Fruit fly (Drosophila melanogaster) whole organism, embryonic: ENCODE results near the gene nan.

Experiments
- CG10543 ChIP-seq: fragments of 200-800 bp; sonication (Bioruptor generic); optimal IDR thresholded peaks from 3 replicates; lab custom pipeline; 2017; ENCODE audit warnings: missing biosample characterization, mild to moderate bottlenecking, missing genetic modification characterization, moderate library complexity
- CG10959 ChIP-seq: fragments of 200-800 bp; sonication (Bioruptor generic); IDR thresholded peaks from 2 replicates; pipeline ENCODE4 v1.3.6; 2022; ENCODE audit warnings: missing biosample characterization, missing genetic modification characterization
- CG11456 ChIP-seq: fragments of 200-800 bp; sonication (Bioruptor generic); IDR thresholded peaks from 3 replicates; pipeline ENCODE4 v1.3.6; 2022; ENCODE audit warnings: missing biosample characterization, missing genetic modification characterization
- CG13296 ChIP-seq: fragments of 200-800 bp; sonication (Bioruptor generic); optimal IDR thresholded peaks from 3 replicates; lab custom pipeline; 2018; ENCODE audit warnings: missing biosample characterization, mild to moderate bottlenecking, missing genetic modification characterization
- CG13424 ChIP-seq: fragments of 200-800 bp; sonication (Bioruptor generic); optimal IDR thresholded peaks from 2 replicates; lab custom pipeline; 2019; ENCODE audit warnings: missing biosample characterization, mild to moderate bottlenecking, missing genetic modification characterization, moderate library complexity
- CG14667 ChIP-seq: fragments of 200-800 bp; sonication (Bioruptor generic); IDR thresholded peaks from 2 replicates; pipeline ENCODE4 v1.3.6; 2022; ENCODE audit warnings: missing biosample characterization, missing genetic modification characterization
- CG14860 ChIP-seq: fragments of 200-800 bp; sonication (Bioruptor generic); IDR thresholded peaks from 3 replicates; pipeline ENCODE4 v1.3.6; 2022; ENCODE audit warnings: missing biosample characterization, missing genetic modification characterization; ENCODE audit not compliant: partially characterized antibody
- CG17568 ChIP-seq: fragments of 200-800 bp; sonication (Bioruptor generic); optimal IDR thresholded peaks from 2 replicates; lab custom pipeline; 2018; ENCODE audit warnings: missing biosample characterization, mild to moderate bottlenecking, missing genetic modification characterization, moderate library complexity
- CG1832 ChIP-seq: fragments of 200-800 bp; sonication (Bioruptor generic); optimal IDR thresholded peaks from 2 replicates; lab custom pipeline; 2017; ENCODE audit warnings: missing biosample characterization, mild to moderate bottlenecking, missing genetic modification characterization, inconsistent platforms
- CG2712 ChIP-seq: fragments of 200-800 bp; optimal IDR thresholded peaks from 3 replicates; lab custom pipeline; 2019; ENCODE audit warnings: missing biosample characterization, mild to moderate bottlenecking, missing genetic modification characterization, moderate library complexity
- CG2875 ChIP-seq: fragments of 200-800 bp; sonication (Bioruptor generic); optimal IDR thresholded peaks from 2 replicates; lab custom pipeline; 2017; ENCODE audit warnings: missing biosample characterization, mild to moderate bottlenecking, missing genetic modification characterization, missing genetic modification reagents
- CG32532 ChIP-seq: fragments of 200-800 bp; sonication (Bioruptor generic); IDR thresholded peaks from 2 replicates; pipeline ENCODE4 v1.3.6; 2022; ENCODE audit warnings: missing biosample characterization, missing genetic modification characterization
- CG34376 ChIP-seq: fragments of 200-800 bp; sonication (Bioruptor generic); optimal IDR thresholded peaks from 2 replicates; lab custom pipeline; 2018; ENCODE audit warnings: missing biosample characterization, mild to moderate bottlenecking, missing genetic modification characterization
- CG5245 ChIP-seq: fragments of 200-800 bp; sonication (Bioruptor generic); optimal IDR thresholded peaks from 3 replicates; lab custom pipeline; 2016; ENCODE audit warnings: missing biosample characterization, missing genetic modification characterization
- CG6254 ChIP-seq: fragments of 200-800 bp; sonication (Bioruptor generic); optimal IDR thresholded peaks from 3 replicates; lab custom pipeline; 2017; ENCODE audit warnings: mild to moderate bottlenecking, missing biosample characterization, missing genetic modification reagents, missing genetic modification characterization
- CG6272 ChIP-seq: fragments of 200-800 bp; sonication (Bioruptor generic); IDR thresholded peaks from 2 replicates; pipeline ENCODE4 v1.3.6; 2022; ENCODE audit warnings: missing biosample characterization, missing genetic modification characterization
- CG6689 ChIP-seq: fragments of 200-800 bp; sonication (Bioruptor generic); IDR thresholded peaks from 2 replicates; pipeline ENCODE4 v1.3.6; 2022; ENCODE audit warnings: missing biosample characterization, missing genetic modification characterization
- CG7271 ChIP-seq: fragments of 200-800 bp; sonication (Bioruptor generic); optimal IDR thresholded peaks from 2 replicates; lab custom pipeline; 2018; ENCODE audit warnings: missing biosample characterization, mild to moderate bottlenecking, missing genetic modification characterization, moderate library complexity
- CG8281 ChIP-seq: fragments of 200-800 bp; sonication (Bioruptor generic); optimal IDR thresholded peaks from 2 replicates; lab custom pipeline; 2018; ENCODE audit warnings: missing biosample characterization, mild to moderate bottlenecking, missing genetic modification characterization, moderate library complexity
- CG9609 ChIP-seq: fragments of 200-800 bp; sonication (Bioruptor generic); optimal IDR thresholded peaks from 3 replicates; lab custom pipeline; 2016; ENCODE audit warnings: missing biosample characterization, missing genetic modification characterization
- CTCF ChIP-seq: fragments of 200-800 bp; sonication (Bioruptor generic); optimal IDR thresholded peaks from 2 replicates; lab custom pipeline; 2017; ENCODE audit warnings: missing biosample characterization, mild to moderate bottlenecking, missing genetic modification characterization, moderate library complexity
- Chrac-16 ChIP-seq: fragments of 200-800 bp; sonication (Bioruptor generic); optimal IDR thresholded peaks from 3 replicates; lab custom pipeline; 2016; ENCODE audit warnings: missing biosample characterization, missing genetic modification characterization
- Drgx ChIP-seq: fragments of 200-800 bp; sonication (Bioruptor generic); IDR thresholded peaks from 2 replicates; pipeline ENCODE4 v1.3.6; 2022; ENCODE audit warnings: missing biosample characterization, missing genetic modification characterization
- Ets65A ChIP-seq: fragments of 200-800 bp; sonication (Bioruptor generic); peaks from one replicate; lab custom pipeline; 2016; ENCODE audit warnings: missing biosample characterization, missing genetic modification characterization
- Hey ChIP-seq: fragments of 200-800 bp; sonication (Bioruptor generic); optimal IDR thresholded peaks from 3 replicates; lab custom pipeline; 2018; ENCODE audit warnings: missing biosample characterization, mild to moderate bottlenecking, missing genetic modification characterization
- HmgD ChIP-seq: fragments of 200-800 bp; sonication (Bioruptor generic); optimal IDR thresholded peaks from 3 replicates; lab custom pipeline; 2016; ENCODE audit warnings: missing biosample characterization, missing genetic modification characterization
- Hmx ChIP-seq: fragments of 200-800 bp; sonication (Bioruptor generic); optimal IDR thresholded peaks from 2 replicates; lab custom pipeline; 2016; ENCODE audit warnings: missing biosample characterization, missing genetic modification characterization
- NC2β ChIP-seq: fragments of 200-800 bp; sonication (Bioruptor generic); optimal IDR thresholded peaks from 2 replicates; lab custom pipeline; 2016; ENCODE audit warnings: missing biosample characterization, missing genetic modification characterization
- Poxn ChIP-seq: fragments of 200-800 bp; sonication (Bioruptor generic); IDR thresholded peaks from 2 replicates; pipeline ENCODE4 v1.3.6; 2022; ENCODE audit warnings: missing biosample characterization, missing genetic modification characterization
- Side ChIP-seq: fragments of 200-800 bp; sonication (Bioruptor generic); optimal IDR thresholded peaks from 2 replicates; lab custom pipeline; 2016; ENCODE audit warnings: missing biosample characterization, missing genetic modification characterization
- Ssrp ChIP-seq: fragments of 200-800 bp; sonication (Bioruptor generic); optimal IDR thresholded peaks from 2 replicates; lab custom pipeline; 2018; ENCODE audit warnings: missing biosample characterization, mild to moderate bottlenecking, missing genetic modification characterization, moderate library complexity
- Xbp1 ChIP-seq: fragments of 200-800 bp; sonication (Bioruptor generic); optimal IDR thresholded peaks from 3 replicates; lab custom pipeline; 2016; ENCODE audit warnings: missing biosample characterization, mild to moderate bottlenecking, missing genetic modification characterization
- bab2 ChIP-seq: fragments of 200-800 bp; sonication (Bioruptor generic); optimal IDR thresholded peaks from 2 replicates; lab custom pipeline; 2016; ENCODE audit warnings: missing biosample characterization, missing genetic modification characterization
- esg ChIP-seq: fragments of 200-800 bp; sonication (Bioruptor generic); conservative IDR thresholded peaks from 2 replicates; pipeline ENCODE4 v1.3.6; 2022; ENCODE audit warnings: missing biosample characterization, missing genetic modification characterization
- fd64A ChIP-seq: fragments of 200-800 bp; sonication (Bioruptor generic); optimal IDR thresholded peaks from 3 replicates; lab custom pipeline; 2018; ENCODE audit warnings: missing biosample characterization, mild to moderate bottlenecking, missing genetic modification characterization
- fd96Cb ChIP-seq: fragments of 200-800 bp; sonication (Bioruptor generic); optimal IDR thresholded peaks from 2 replicates; lab custom pipeline; 2018; ENCODE audit warnings: missing biosample characterization, mild to moderate bottlenecking, missing genetic modification characterization, moderate library complexity
- gem ChIP-seq: fragments of 200-800 bp; sonication (Bioruptor generic); optimal IDR thresholded peaks from 2 replicates; lab custom pipeline; 2019; ENCODE audit warnings: missing biosample characterization, mild to moderate bottlenecking, missing genetic modification characterization, moderate library complexity
- gfzf ChIP-seq: fragments of 200-800 bp; sonication (Bioruptor generic); optimal IDR thresholded peaks from 2 replicates; lab custom pipeline; 2016; ENCODE audit warnings: missing biosample characterization, mild to moderate bottlenecking, missing genetic modification characterization, moderate library complexity
- gro ChIP-seq: fragments of 200-800 bp; sonication (Bioruptor generic); optimal IDR thresholded peaks from 2 replicates; lab custom pipeline; 2016; ENCODE audit warnings: missing biosample characterization, missing genetic modification characterization
- hb ChIP-seq: fragments of 200-800 bp; sonication (Bioruptor generic); IDR thresholded peaks from 3 replicates; pipeline ENCODE4 v1.3.6; 2022; ENCODE audit warnings: missing biosample characterization, missing genetic modification characterization; ENCODE audit not compliant: partially characterized antibody
- hbn ChIP-seq: fragments of 200-800 bp; sonication (Bioruptor generic); IDR thresholded peaks from 2 replicates; pipeline ENCODE4 v1.3.6; 2022; ENCODE audit warnings: missing biosample characterization, missing genetic modification characterization; ENCODE audit not compliant: partially characterized antibody
- hth ChIP-seq: fragments of >200 bp; optimal IDR thresholded peaks from 2 replicates; lab custom pipeline; 2017; ENCODE audit warnings: inconsistent platforms
- inv ChIP-seq: fragments of 200-800 bp; sonication (Bioruptor generic); IDR thresholded peaks from 2 replicates; pipeline ENCODE4 v1.3.6; 2022; ENCODE audit warnings: missing biosample characterization, missing genetic modification characterization; ENCODE audit not compliant: partially characterized antibody
- mld ChIP-seq: fragments of 200-800 bp; sonication (Bioruptor generic); IDR thresholded peaks from 3 replicates; pipeline ENCODE4 v1.3.6; 2022; ENCODE audit warnings: missing biosample characterization, missing genetic modification characterization; ENCODE audit not compliant: partially characterized antibody
- oc ChIP-seq: fragments of 200-800 bp; sonication (Bioruptor generic); optimal IDR thresholded peaks from 2 replicates; lab custom pipeline; 2018; ENCODE audit warnings: missing biosample characterization, mild to moderate bottlenecking, missing genetic modification characterization, moderate library complexity
- pum ChIP-seq: fragments of 200-800 bp; sonication (Bioruptor generic); optimal IDR thresholded peaks from 2 replicates; lab custom pipeline; 2016; ENCODE audit warnings: missing biosample characterization, missing genetic modification characterization
- sens-2 ChIP-seq: fragments of 200-800 bp; sonication (Bioruptor generic); IDR thresholded peaks from 2 replicates; pipeline ENCODE4 v1.3.6; 2022; ENCODE audit warnings: missing biosample characterization, missing genetic modification characterization
- seq ChIP-seq: fragments of 200-800 bp; sonication (Bioruptor generic); IDR thresholded peaks from 2 replicates; pipeline ENCODE4 v1.3.6; 2022; ENCODE audit warnings: missing biosample characterization, missing genetic modification characterization
- slbo ChIP-seq: fragments of 200-800 bp; sonication (Bioruptor generic); IDR thresholded peaks from 2 replicates; pipeline ENCODE4 v1.3.6; 2022; ENCODE audit warnings: missing biosample characterization, missing genetic modification characterization
- sna ChIP-seq: fragments of 200-800 bp; sonication (Bioruptor generic); IDR thresholded peaks from 2 replicates; pipeline ENCODE4 v1.3.6; 2022; ENCODE audit warnings: missing biosample characterization, missing genetic modification characterization; ENCODE audit not compliant: partially characterized antibody
- tgo ChIP-seq: fragments of 200-800 bp; sonication (Bioruptor generic); IDR thresholded peaks from 3 replicates; pipeline ENCODE4 v1.3.6; 2022; ENCODE audit warnings: missing biosample characterization, missing genetic modification characterization
- twi ChIP-seq: fragments of 200-800 bp; optimal IDR thresholded peaks from 2 replicates; lab custom pipeline; 2019; ENCODE audit warnings: missing biosample characterization, mild to moderate bottlenecking, missing genetic modification characterization, moderate library complexity

Gene nan

dm6 chr3L:14217677-14218254 lies 28.3 kb upstream of the nan start, which contains the start of gene CG7768 (continued):
- TF ChIP-seq CG32532 (no peak), Side (GFP tag; lab: Kevin White, UChicago) (peak; percentile 42), Chrac-16 (no peak), CG17568 (GFP tag; lab: Kevin White, UChicago) (peak; percentile 75), CG2712 (tag; lab: Kevin White, UChicago) (no peak), inv (no peak), CG9609 (peak; percentile 21), HmgD (GFP tag; lab: Kevin White, UChicago) (no peak), Hmx (GFP tag; lab: Kevin White, UChicago) (no peak), sna (GFP tag; lab: Robert Waterston, UW) (no peak), CG7271 (tag; lab: Kevin White, UChicago) (no peak), slbo (GFP tag; lab: Robert Waterston, UW) (no peak), Drgx (GFP tag; lab: Robert Waterston, UW) (no peak), seq (GFP tag; lab: Robert Waterston, UW) (peak; percentile 73), CG6254 (no peak), tgo (GFP tag; lab: Robert Waterston, UW) (no peak), hth (lab: Kevin White, UChicago) (no peak), CG11456 (GFP tag; lab: Robert Waterston, UW) (no peak), CG6689 (GFP tag; lab: Robert Waterston, UW) (no peak), NC2β (GFP tag; lab: Kevin White, UChicago) (peak; percentile 4), fd64A (GFP tag; lab: Kevin White, UChicago) (no peak), gem (tag; lab: Kevin White, UChicago) (peak; percentile 62), CG34376 (GFP tag; lab: Kevin White, UChicago) (peak; percentile 73), CG14860 (GFP tag; lab: Robert Waterston, UW) (no peak), CG10959 (no peak), oc (tag; lab: Kevin White, UChicago) (no peak), CG10543 (GFP tag; lab: Kevin White, UChicago) (peak; percentile 80), CG13424 (peak; percentile 37), Poxn (GFP tag; lab: Robert Waterston, UW) (peak; percentile 27; the same call in 1 of the 2 replicates), hbn (no peak), Xbp1 (GFP tag; lab: Kevin White, UChicago) (no peak), CG14667 (GFP tag; lab: Robert Waterston, UW) (no peak), CG8281 (peak; percentile 20), CG6272 (GFP tag; lab: Robert Waterston, UW) (no peak), Ets65A (GFP tag; lab: Kevin White, UChicago) (no peak), Hey (tag; lab: Kevin White, UChicago) (peak; percentile 19), CG13296 (peak; percentile 84), gro (GFP tag; lab: Kevin White, UChicago) (peak; percentile 68), twi (tag; lab: Kevin White, UChicago) (no peak), pum (GFP tag; lab: Kevin White, UChicago) (no peak), Ssrp (no peak), hb (GFP tag; lab: Robert Waterston, UW) (no peak), bab2 (peak; percentile 39), CTCF (GFP tag; lab: Kevin White, UChicago) (peak; percentile 29), mld (GFP tag; lab: Robert Waterston, UW) (no peak), esg (GFP tag; lab: Robert Waterston, UW) (no peak), gfzf (GFP tag; lab: Kevin White, UChicago) (no peak), sens-2 (GFP tag; lab: Robert Waterston, UW) (no peak), fd96Cb (tag; lab: Kevin White, UChicago) (no peak), CG1832 (GFP tag; lab: Kevin White, UChicago) (no peak), CG5245 (no peak), CG2875 (GFP tag; lab: Kevin White, UChicago) (no peak)
